Worm (Caenorhabditis elegans) whole organism, midembryonic: Measurements from ENCODE around the gene dkf-2.

Experiments used
- T22C8.4 ChIP-seq: fragments of 200-800 bp; sonication (Bioruptor generic); IDR thresholded peaks from 2 replicates; pipeline ENCODE4 v1.3.6; 2022; ENCODE audit warnings: missing genetic modification characterization, missing compliant biosample characterization
- cog-1 ChIP-seq: sonication (generic microtip); optimal IDR thresholded peaks from 2 replicates; lab custom pipeline; 2016; ENCODE audit warnings: missing genetic modification characterization, missing compliant biosample characterization
- flt-1 ChIP-seq: fragments of 200-800 bp; sonication (Bioruptor generic); IDR thresholded peaks from 2 replicates; pipeline ENCODE4 v1.3.6; 2022; ENCODE audit warnings: missing genetic modification characterization, missing compliant biosample characterization
- klf-2 ChIP-seq: fragments of 200-800 bp; sonication (Bioruptor generic); conservative IDR thresholded peaks from 2 replicates; pipeline ENCODE4 v1.3.6; 2022; ENCODE audit warnings: missing genetic modification reagents, missing genetic modification characterization, missing compliant biosample characterization
- med-1 ChIP-seq: sonication (generic microtip); optimal IDR thresholded peaks from 2 replicates; lab custom pipeline; 2017; ENCODE audit warnings: missing genetic modification characterization, mild to moderate bottlenecking, missing compliant biosample characterization, antibody characterized with exemption, missing genetic modification reagents; ENCODE audit not compliant: insufficient read depth
- ref-1 ChIP-seq: fragments of 200-800 bp; sonication (Bioruptor generic); conservative IDR thresholded peaks from 2 replicates; pipeline ENCODE4 v1.3.6; 2022; ENCODE audit warnings: missing genetic modification reagents, missing genetic modification characterization, missing compliant biosample characterization
- tab-1 ChIP-seq: fragments of 200-800 bp; sonication (Bioruptor generic); IDR thresholded peaks from 2 replicates; pipeline ENCODE4 v1.3.6; 2022; ENCODE audit warnings: missing genetic modification characterization, missing compliant biosample characterization
- ztf-23 ChIP-seq: fragments of 200-800 bp; sonication (Bioruptor generic); IDR thresholded peaks from 2 replicates; pipeline ENCODE4 v1.3.6; 2022; ENCODE audit warnings: missing genetic modification reagents, missing genetic modification characterization, missing compliant biosample characterization
- ztf-29 ChIP-seq: fragments of 200-800 bp; sonication (Bioruptor generic); IDR thresholded peaks from 2 replicates; pipeline ENCODE4 v1.3.6; 2022; ENCODE audit warnings: missing genetic modification reagents, missing genetic modification characterization, missing compliant biosample characterization

Gene dkf-2

DNA sequence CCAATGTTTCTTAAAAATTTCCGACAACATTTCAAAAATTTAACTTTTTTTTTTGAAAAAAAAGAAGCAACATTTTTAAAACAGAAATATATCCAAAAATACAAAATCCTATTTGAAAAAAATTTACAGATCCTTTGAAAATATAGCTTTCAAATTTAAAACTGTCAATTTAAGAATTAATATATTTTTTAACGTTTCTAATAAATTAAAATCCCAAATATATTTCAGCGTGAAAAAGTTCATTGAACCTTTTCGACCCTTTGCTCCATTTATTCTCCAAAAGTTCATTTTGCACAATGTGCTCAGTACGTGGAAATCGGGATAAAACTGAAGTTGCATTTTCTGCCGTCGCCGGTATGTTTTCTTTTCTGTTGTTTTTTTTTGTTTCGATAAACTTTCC is 85.4 kb downstream of the dkf-2 start, which contains the start of gene phy-3:
phy-3 (plus strand) TSS at position 301 of the 400 bp plus-strand sequence.
- no peak for TF ChIP-seq klf-2 (GFP tag; lab: Robert Waterston, UW)
- TF ChIP-seq T22C8.4 (GFP tag; lab: Robert Waterston, UW), result no peak
- TF ChIP-seq cog-1 (tag; lab: Kevin White, UChicago), result no peak
- TF ChIP-seq med-1, result no peak
- no peak for TF ChIP-seq flt-1
- no peak for TF ChIP-seq tab-1
- no peak for TF ChIP-seq ref-1
- no peak for TF ChIP-seq ztf-29 (GFP tag; lab: Robert Waterston, UW)
- no peak for TF ChIP-seq ztf-23 (GFP tag; lab: Robert Waterston, UW)

DNA sequence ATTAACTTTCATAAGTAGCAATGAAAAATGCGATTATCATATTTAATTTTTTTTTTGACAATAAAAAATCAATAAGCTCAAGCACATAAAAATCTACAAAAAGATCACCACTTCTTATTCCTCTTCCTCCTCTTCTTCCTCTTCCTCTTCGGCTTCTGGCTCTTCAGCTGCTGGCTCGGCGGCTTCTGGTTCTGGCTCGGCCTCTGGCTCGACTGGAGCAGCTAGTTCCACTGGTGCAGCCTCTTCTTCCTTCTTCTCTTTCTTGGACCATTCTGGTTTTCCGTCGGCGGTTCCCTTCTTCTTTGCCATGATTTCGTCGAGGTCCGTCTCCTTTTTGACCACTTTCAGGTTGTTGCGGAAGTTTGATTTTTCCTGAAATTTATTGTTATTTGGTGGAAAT is 86.2 kb downstream of the dkf-2 start:
- TF ChIP-seq klf-2 (GFP tag; lab: Robert Waterston, UW) (no peak), ref-1 (no peak), T22C8.4 (GFP tag; lab: Robert Waterston, UW) (no peak), med-1 (no peak), flt-1 (no peak), tab-1 (no peak), ztf-23 (GFP tag; lab: Robert Waterston, UW) (no peak), cog-1 (tag; lab: Kevin White, UChicago) (no peak), ztf-29 (GFP tag; lab: Robert Waterston, UW) (no peak)

DNA sequence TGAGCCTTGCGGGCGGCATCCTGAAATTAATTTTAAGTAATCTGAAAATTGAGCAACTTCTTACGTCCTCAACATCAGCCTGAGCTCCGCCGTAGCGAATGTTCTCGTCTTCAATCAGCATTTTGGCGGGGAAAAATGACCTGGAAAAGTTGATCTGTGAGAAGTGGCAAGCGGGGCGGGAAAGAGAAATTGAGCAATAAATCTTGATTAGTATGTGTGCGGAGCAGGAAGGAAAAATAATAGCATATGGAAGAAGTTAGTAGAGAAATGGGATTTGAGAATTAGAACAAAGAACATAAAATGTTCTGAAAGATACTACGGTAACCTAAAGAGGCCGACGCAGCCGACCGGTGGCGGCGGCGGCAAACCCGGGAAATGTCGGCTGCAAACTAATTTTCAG is 87.6 kb downstream of the dkf-2 start, which contains the start of gene tni-3:
tni-3 (minus strand) TSS at position 140 of the 400 bp plus-strand sequence.
- TF ChIP-seq flt-1, result no peak
- TF ChIP-seq T22C8.4 (GFP tag; lab: Robert Waterston, UW), result no peak
- no peak for TF ChIP-seq tab-1
- TF ChIP-seq med-1, result no peak
- TF ChIP-seq cog-1 (tag; lab: Kevin White, UChicago), result no peak
- TF ChIP-seq ztf-23 (GFP tag; lab: Robert Waterston, UW), result no peak
- TF ChIP-seq klf-2 (GFP tag; lab: Robert Waterston, UW), result no peak
- no peak for TF ChIP-seq ztf-29 (GFP tag; lab: Robert Waterston, UW)
- no peak for TF ChIP-seq ref-1

DNA sequence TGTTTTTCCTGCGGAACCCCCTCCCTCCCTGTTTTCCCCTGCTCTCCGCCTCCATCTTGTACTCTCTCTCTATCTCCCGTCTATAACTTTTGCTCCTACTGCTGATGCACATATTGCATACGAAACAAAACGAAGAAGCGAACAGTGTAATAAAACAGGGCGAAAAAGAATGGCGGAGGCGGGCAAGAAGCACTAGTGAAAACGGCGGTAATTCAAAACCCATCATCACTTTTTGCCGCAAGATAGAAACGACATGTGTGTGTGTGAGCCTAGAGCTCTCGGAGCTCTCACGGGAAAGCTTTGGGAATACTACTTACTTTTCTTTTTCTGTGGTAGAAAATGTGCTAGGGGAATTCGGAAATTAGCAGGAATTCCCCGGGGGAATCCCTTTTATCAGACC is 88.7 kb downstream of the dkf-2 start:
- TF ChIP-seq ztf-29 (GFP tag; lab: Robert Waterston, UW) (no peak), ref-1 (no peak), cog-1 (tag; lab: Kevin White, UChicago) (no peak), klf-2 (GFP tag; lab: Robert Waterston, UW) (no peak), T22C8.4 (GFP tag; lab: Robert Waterston, UW) (no peak), flt-1 (no peak), ztf-23 (GFP tag; lab: Robert Waterston, UW) (no peak), tab-1 (no peak), med-1 (no peak)
